Fruit fly (Drosophila melanogaster): ENCODE measurements around the gene Rbbp5.

Gene Rbbp5

DNA sequence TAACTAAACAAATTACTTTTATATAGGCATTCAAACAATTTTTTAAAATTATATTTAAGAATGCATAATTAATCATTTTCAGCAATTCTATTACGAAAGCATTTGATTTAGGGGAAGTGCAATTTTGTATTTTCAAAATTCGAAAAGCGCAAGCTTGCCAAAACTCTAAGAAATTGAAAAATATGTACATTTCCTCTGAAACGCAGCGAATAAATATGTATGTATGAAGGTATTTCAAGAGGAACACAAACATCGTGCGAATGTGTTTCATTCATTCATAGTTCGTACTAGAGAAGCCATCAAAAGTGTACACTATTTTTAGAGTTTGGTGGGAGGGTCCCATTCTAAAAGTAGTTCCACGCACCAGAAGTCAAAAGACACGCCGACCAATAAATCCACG, 22.3 kb upstream of the Rbbp5 start, which contains the start of gene CG13247:
Gene CG13247 (plus strand): TSS at position 301 of the 400 bp plus-strand sequence.
- TF ChIP-seq noc (tag; optimal IDR thresholded peaks at IDR 0.05), result no peak

DNA sequence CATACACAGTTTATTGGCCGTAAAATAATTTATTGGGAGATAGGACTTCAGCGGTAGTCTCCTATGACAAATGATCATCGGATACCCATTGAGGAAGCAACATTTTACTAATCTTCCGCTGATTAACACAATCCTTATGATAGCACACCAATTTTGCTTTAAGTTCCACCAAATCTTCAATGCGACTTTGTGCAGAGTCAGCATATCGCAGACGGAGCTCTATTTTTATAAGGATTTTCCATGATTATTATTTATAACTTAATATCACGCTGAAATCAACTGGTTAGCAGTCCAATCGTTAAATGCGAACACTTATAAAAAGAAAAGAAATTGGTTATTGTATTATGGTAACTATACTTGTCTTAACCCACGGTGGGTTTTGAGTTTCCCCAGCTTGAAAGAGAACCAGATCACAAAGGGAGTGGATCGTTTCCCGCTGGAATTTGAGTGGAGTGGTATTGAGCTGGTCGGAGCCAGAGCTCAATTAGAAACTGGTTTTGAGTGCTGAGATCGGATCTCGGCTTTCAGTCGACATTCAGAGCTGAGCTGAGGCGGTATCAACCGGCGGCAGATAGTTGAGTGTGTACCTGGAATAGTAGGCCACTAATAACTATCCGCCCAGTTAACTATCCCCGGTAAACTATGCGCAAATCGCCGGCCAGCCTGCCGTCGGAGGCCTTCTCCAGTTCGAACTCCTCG, 19.1 kb upstream of the Rbbp5 start, which contains the start of the genes Toll-9 and in:
Gene Toll-9 (minus strand): TSS at position 51 of the 699 bp plus-strand sequence.
Gene in (plus strand): TSS at position 525 of the 699 bp plus-strand sequence.
- TF ChIP-seq noc (tag; optimal IDR thresholded peaks at IDR 0.05), result no peak

DNA sequence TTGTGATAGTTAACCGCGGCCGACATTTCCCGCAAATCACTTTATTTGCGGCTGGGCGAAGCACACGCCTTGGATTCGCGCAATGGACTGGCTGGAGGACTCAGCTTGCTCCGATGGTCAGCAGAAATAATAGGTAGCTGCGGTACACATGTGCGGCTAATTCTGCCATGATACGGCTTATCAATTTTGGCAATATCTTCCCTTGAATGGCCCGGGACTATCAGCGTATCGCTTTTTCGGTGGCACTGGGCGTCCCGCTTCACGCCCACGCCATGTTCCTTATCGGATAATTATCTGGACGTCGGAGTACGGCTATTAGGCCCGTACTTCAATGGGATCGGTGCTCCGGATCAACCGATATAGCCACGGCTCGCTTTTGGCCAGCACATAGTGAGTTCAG, 18.3 kb upstream of the Rbbp5 start:
- no peak for TF ChIP-seq noc (tag; optimal IDR thresholded peaks at IDR 0.05)

DNA sequence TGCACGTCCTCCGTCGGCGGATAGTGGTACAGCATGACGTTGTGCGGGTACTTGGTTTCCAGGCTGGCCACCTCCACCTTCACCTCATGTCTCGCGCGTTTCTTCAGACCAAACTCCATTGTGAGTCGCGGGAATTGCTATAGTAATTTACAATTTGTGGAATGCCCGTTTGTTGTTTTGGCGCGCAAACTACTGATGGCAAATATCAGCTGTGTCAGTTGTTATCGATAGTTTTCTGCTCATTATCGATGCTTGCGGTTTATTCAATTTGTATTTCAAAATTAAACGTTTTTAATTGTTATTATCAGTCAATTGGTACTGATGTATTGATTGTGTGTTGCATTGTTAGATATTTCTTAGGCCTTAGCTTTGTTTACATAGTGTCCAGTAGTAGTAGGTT, 13.6 kb upstream of the Rbbp5 start, which contains the start of gene Prim2:
Gene Prim2 (minus strand): TSS at position 197 of the 400 bp plus-strand sequence.
- no peak for TF ChIP-seq noc (tag; optimal IDR thresholded peaks at IDR 0.05)

DNA sequence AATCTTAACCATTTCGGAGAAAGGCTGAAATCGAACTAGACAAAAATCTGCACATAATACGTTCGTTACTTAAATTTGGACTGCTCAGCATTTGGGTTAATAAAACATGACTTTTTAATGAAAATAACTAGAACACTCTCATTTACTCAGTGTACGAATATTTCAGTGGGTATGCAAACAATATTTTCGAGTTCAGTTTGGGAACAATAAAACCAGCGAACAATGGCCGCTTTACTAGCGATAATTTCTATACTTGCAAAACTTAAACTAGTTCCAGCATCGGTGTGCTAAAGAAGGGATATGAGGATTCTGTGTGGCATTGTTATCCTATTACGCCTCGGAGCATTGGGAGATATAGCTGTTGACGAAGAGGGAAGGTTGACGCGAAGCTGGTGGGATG, 10.5 kb upstream of the Rbbp5 start, which contains the start of gene CG5665:
Gene CG5665 (plus strand): TSS at position 301 of the 400 bp plus-strand sequence.
- TF ChIP-seq noc (tag; optimal IDR thresholded peaks at IDR 0.05), result no peak

DNA sequence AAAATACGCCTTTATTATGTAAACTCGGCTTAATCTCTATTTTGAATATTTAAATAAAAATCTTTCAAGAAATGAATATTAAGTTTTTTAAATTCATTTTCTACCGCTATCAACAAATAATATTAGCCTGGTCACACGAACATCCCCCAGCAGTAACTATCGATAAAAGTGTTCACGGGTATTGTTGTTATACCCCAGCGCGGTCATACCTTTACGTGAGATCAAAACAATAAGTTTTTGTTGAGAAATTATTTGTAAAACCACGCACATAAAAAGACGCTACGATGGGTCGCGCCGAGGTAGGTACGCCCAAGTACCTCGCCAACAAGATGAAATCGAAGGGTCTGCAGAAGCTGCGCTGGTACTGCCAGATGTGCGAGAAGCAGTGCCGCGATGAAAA, 8.9 kb upstream of the Rbbp5 start, which contains the start of gene kin17:
Gene kin17 (plus strand): TSS at position 195 of the 400 bp plus-strand sequence.
- no peak for TF ChIP-seq noc (tag; optimal IDR thresholded peaks at IDR 0.05)

DNA sequence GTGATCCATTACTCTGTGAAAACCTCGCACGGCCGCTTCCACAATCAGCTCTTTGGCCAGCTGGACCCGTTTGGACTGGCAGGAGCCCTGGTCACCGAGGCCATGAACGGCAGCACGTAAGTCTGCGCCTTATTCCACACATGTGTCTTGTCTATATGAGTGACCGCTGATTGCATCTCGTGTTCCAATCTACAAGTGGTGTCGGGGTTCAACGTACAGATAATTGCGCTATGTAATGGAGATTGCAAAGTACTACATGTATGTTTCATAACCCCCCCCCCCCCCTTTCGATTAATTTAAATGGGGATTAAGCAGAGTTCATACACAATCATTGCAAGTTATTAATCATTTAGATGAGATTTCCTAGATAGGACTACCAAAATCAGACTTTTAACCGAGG, 7.1 kb upstream of the Rbbp5 start:
- no peak for TF ChIP-seq noc (tag; optimal IDR thresholded peaks at IDR 0.05)

DNA sequence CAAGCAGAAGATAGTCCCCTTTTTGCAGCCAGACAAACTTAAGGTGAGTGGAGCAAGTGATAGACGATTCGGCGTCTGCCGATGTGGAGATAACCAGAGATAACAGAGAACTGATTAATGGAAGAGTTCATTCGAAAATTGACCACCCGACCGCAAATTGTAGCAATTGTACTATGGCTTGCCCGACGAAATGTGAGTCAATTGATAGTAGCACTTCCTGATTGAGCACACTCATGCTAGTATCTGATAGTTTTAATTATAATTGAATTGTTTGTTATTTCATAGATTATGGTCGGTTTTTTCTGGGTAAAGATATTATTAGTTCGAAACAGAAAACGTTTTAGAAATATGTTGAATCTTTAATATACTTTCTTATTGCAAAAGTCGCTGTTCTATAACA, 6.6 kb upstream of the Rbbp5 start:
- no peak for TF ChIP-seq noc (tag; optimal IDR thresholded peaks at IDR 0.05)

DNA sequence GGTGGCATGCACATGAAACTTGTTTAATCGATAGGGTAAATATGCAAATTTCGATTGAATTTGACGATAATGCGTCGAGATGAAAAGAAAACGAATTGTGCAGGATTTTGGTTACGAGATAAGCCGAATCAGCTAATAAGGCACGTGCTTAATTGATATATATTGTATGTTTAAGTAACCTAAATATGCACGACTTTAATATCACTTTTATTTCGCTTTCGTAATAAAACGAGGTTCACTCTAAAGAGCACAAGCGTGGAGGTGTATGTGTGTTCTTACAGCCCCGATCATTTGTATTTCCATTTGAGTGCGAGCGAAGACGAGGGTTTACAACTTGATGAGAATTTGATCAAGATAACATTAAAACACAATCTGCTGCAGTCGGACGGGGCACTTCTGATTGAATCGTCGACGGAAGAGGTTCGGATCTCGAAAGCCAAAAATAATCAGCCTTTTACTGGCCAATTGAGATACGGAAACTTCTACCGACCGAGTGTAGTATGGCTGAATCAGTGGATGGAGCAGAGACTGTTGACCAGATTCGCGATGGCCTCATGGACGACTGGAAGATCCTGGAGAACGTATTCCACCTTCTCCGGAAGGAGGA, 6.1 kb upstream of the Rbbp5 start:
- TF ChIP-seq noc (tag; optimal IDR thresholded peaks at IDR 0.05), result no peak

DNA sequence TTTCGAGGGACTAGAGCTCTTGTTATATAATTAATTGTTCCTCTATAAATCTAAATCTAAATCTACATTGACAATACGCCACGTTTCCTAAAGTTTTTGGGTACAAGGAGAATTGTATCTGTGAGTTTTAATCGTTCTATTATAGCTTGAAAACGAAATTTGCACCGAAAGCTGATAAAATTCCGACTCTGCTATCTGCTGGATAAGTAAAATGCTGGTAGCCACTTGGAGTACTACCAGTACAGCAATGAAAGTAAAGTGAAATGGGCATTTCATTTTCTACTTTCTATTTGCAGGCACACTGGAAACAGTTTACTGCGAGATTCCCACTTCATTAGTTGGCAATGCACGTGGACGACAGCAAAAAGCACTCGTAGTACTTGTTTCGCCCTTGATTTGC, 5.4 kb upstream of the Rbbp5 start, which contains the start of gene CG5618:
Gene CG5618 (plus strand): TSS at position 301 of the 400 bp plus-strand sequence.
- no peak for TF ChIP-seq noc (tag; optimal IDR thresholded peaks at IDR 0.05)

DNA sequence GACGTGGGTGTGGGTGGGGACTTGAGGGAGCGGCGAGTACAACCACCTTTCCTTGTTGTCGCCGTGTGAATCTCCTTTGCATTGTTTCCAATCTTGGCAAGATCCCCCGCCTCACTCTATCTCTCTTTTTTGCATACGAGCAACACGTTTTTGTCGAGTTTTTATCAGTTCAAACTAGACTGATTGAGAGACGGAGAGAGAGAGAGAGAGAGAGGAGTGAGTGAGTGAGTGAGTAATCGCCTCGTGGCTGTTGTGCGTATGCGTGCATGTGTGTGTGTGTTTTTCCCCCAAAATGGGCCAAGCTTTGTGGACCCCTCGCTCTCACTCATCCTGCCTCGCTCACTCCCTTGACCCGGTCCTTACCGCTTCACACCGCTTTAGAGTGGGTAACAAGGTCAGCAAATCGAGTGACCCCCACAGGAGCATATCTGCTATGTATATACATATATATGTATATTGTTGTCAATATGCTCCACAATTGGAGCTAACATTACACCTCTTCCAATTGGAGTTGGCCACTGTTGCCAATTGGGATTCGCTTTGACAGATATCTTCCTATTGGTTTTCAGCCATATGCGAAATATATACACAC, 1.7 kb upstream of the Rbbp5 start:
- TF ChIP-seq noc (tag; optimal IDR thresholded peaks at IDR 0.05), result no peak

DNA sequence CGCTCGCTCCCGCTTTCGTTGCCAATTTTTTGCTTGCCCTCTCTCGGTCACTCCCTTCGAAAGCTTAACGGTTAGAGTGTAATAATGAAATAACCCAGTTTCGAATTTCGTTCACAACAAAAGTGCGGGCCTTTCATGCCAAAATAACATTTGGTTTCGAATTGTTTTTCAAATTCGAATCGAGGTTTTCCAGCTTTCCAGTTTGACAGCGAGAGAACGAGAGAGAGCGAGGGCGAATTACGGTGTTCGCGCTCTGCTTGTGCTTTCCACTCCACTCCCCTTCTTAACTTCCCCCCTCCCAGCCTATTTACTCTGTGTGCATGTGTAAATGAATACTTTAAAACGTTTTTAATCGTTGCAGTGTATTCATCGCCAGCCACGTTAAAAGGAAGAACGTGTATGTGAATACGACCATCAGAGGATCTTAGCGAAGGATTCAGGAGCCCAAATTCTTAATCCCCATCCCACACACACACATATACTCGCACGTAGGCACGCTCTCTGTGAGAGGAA, 895 bp upstream of the Rbbp5 start:
- no peak for TF ChIP-seq noc (tag; optimal IDR thresholded peaks at IDR 0.05)

DNA sequence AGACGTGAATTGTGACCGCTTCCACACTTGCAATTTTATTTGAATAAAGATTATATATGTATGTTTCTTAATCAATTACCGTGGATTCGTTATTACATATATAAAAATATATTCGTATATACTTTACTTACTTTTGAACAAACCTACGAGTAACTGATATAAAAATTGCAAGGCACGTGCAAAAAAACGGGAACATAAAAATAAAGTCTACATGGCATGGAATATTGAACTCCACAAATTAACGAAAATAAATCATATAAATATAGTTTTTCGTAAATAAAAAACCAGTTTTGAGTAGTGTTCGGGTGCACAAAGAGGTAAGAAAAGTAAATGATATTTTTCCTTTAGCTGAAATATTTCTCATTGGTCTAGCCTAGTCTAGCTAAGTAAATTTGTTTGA, 5.4 kb downstream of the Rbbp5 start, which contains the start of gene Spn77Bc:
Gene Spn77Bc (plus strand): TSS at position 301 of the 400 bp plus-strand sequence.
- TF ChIP-seq noc (tag; optimal IDR thresholded peaks at IDR 0.05), result no peak

DNA sequence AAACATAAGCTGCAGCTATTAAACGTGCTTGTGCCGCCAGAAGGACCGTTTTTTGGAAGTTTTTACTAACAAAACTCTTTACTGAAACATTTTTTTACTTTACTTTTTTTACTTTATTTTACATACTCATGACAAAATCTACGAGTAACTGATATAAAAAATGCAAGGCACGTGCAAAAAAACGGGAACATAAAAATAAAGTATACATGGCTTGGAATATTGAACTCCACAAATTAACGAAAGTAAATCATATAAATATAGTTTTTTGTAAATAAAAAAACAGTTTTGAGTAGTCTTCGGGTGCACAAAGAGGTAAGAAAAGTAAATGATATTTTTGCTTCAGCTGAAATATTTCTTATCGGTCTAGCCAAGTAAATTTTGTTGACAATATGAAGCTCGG, 27.1 kb downstream of the Rbbp5 start, which contains the start of gene Spn77Bb:
Gene Spn77Bb (plus strand): TSS at position 301 of the 400 bp plus-strand sequence.
- no peak for TF ChIP-seq noc (tag; optimal IDR thresholded peaks at IDR 0.05)

DNA sequence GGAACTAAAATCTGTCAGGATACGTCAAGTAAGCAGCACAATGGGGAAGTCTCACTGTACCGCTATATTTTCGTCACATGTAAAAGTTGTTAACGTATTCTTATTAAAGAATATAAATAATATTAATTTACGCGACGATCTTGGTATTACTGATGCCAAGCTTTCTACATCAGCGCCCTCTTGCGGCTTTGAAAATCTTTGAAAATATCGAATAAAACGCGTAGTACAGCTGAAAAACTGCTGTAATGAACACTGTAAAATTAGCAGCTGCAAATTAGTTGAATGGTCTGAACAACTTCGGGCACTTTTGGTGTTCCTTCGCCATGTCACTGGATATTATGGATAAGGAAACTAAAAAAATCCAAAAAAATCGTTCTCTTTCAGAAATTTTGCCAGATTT, 27.7 kb downstream of the Rbbp5 start:
- TF ChIP-seq noc (tag; optimal IDR thresholded peaks at IDR 0.05), result no peak

DNA sequence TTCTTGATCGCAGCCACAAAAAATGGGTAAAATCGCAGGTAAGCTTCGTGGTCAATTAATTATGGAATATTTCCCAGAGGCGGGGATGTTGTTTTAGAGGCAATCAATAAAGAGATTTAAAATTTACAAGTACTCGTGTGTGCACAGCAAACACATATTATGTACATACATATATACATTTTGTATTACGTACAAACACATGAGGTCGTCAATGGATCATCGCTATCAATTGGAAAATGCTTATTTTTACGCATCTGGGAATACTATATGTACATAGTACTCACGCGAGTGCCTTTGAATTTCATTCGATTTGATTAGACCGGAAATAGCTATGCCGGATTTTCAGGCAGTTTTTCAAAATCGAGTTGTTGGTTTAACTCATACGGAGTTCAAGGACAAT, 30.0 kb downstream of the Rbbp5 start:
- no peak for TF ChIP-seq noc (tag; optimal IDR thresholded peaks at IDR 0.05)
